Worm (Caenorhabditis elegans): Measurements from ENCODE around the gene nhr-270.

DNA sequence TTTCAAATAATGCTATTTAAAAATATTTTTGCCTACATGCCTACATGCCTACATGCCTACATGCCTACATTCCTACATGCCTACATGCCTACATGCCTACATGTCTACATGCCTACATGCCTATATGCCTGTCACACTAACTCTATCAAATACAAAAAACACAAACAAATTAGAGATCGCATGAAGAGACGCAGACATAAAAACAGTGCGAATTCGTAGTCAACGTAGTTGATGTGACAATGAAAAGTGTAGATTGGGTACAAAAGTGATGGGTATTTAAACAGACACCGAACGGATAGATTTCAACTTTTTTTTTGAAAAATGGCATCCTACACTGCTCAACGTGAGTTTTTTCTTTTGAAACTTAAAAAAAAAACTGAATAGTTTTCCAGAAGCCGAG, 27.3 kb downstream of the nhr-270 start, which contains the start of gene R09E12.9:
- TF ChIP-seq dpl-1 (GFP tag; optimal IDR thresholded peaks at IDR 0.05) (peak in 2 of 3 experiments; percentile 24 to 26), skn-1 (tag; optimal IDR thresholded peaks at IDR 0.05) (no peak)
